Fruit fly (Drosophila melanogaster) S2 (cell line): ENCODE measurements around the gene CG8149.

ENCODE experiments used
- CG8478 ChIP-seq: fragments of >200 bp; optimal IDR thresholded peaks from 2 replicates; lab custom pipeline; 2018
- CTCF ChIP-seq, 2 experiments: fragments of >200 bp; optimal IDR thresholded peaks; 2 replicates each; lab custom pipeline; 2018

DNA sequence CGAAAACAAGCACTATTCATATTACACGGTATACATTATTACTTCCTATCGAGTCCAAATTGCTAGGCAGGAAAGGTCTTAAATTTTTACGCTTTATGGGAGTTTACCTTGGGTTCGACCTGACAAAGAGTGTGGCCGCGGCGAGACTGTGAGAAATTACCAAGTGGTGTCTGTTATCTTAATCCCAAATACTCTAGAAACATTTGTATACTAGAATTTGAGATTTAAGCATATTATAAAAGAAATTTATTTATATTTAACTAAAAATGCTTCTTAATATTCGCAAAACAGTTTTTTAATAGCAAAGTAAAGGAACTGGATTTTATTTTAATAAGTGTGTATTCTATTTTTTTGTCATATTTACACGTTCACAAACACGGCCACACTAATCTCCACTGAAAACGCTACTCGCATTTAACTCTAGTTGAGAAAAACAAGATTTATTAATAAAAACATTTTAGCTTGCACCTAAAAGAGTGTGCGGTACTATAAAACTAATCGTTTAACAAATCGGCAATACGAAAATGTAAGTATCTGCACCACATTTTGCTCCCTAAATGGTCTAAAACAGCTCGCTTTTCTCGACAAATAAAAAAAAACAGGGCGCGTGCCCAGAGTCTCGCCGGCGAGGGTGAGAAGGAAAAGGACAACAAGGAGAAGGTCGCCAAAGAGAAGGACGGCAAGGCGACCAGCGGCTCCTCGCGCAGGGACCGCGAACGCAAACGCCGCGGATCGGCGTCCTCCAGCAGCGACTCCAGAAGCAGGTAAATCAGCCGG is 47.4 kb downstream of the CG8149 start, which contains the start of the genes mura and RnpS1:
- no peak for TF ChIP-seq CTCF (optimal IDR thresholded peaks at IDR 0.05; lab: Kevin White, UChicago)
- TF ChIP-seq CG8478 (lab: Kevin White, UChicago), result no peak
